Worm (Caenorhabditis elegans): ENCODE measurements around the gene C02B4.3.

C02B4.3 gene

ce11 chrX:12642952-12643351 is 16.7 kb downstream of the C02B4.3 start:
- TF ChIP-seq elt-2 (tag; optimal IDR thresholded peaks at IDR 0.05) (no peak), sox-4 (tag; optimal IDR thresholded peaks at IDR 0.05) (no peak), skn-1 (tag; optimal IDR thresholded peaks at IDR 0.05) (peak; percentile 10), C34B4.2 (tag; optimal IDR thresholded peaks at IDR 0.05) (no peak), mdl-1 (tag; optimal IDR thresholded peaks at IDR 0.05) (peak in 1 of 2 experiments; percentile 42), F16B12.6 (tag; optimal IDR thresholded peaks at IDR 0.05) (no peak), snu-23 (GFP tag; optimal IDR thresholded peaks at IDR 0.05) (peak; percentile 55), aha-1 (tag; optimal IDR thresholded peaks at IDR 0.05) (no peak), ceh-8 (GFP tag; optimal IDR thresholded peaks at IDR 0.05) (no peak), ama-1 (optimal IDR thresholded peaks at IDR 0.05) (no peak), tbx-2 (tag; optimal IDR thresholded peaks at IDR 0.05) (peak; percentile 25), lin-39 (tag; optimal IDR thresholded peaks at IDR 0.05) (no peak), lin-14 (GFP tag; optimal IDR thresholded peaks at IDR 0.05) (peak; percentile 80), ztf-4 (tag; optimal IDR thresholded peaks at IDR 0.05) (no peak), tlp-1 (tag; optimal IDR thresholded peaks at IDR 0.05) (no peak), nhr-85 (tag) (peak; percentile 65), nhr-19 (GFP tag; conservative IDR thresholded peaks at IDR 0.05) (no peak), elt-3 (tag; optimal IDR thresholded peaks at IDR 0.05) (no peak), egl-13 (tag; optimal IDR thresholded peaks at IDR 0.05) (no peak), fkh-10 (GFP tag; optimal IDR thresholded peaks at IDR 0.05) (no peak), mep-1 (tag; optimal IDR thresholded peaks at IDR 0.05) (peak; percentile 34), efl-1 (optimal IDR thresholded peaks at IDR 0.05) (no peak), efl-1 (GFP tag; optimal IDR thresholded peaks at IDR 0.05 in 1 of 2) (no peak), ceh-90 (tag; optimal IDR thresholded peaks at IDR 0.05) (no peak), swsn-7 (tag; optimal IDR thresholded peaks at IDR 0.05) (no peak), ces-1 (GFP tag; optimal IDR thresholded peaks at IDR 0.05) (no peak), ceh-63 (GFP tag; optimal IDR thresholded peaks at IDR 0.05) (no peak), blmp-1 (tag; optimal IDR thresholded peaks at IDR 0.05) (no peak), mab-9 (GFP tag; IDR thresholded peaks at IDR 0.05) (no peak), zag-1 (tag; optimal IDR thresholded peaks at IDR 0.05) (no peak), unc-30 (tag; optimal IDR thresholded peaks at IDR 0.05) (no peak), rnt-1 (tag; optimal IDR thresholded peaks at IDR 0.05) (no peak), nhr-90 (tag; optimal IDR thresholded peaks at IDR 0.05; ENCODE audit: poor library complexity) (no peak), lsy-2 (tag; optimal IDR thresholded peaks at IDR 0.05) (peak in 1 of 2 experiments; percentile 33), zip-4 (GFP tag; optimal IDR thresholded peaks at IDR 0.05) (no peak), ceh-82 (tag; optimal IDR thresholded peaks at IDR 0.05) (no peak), fos-1 (tag; optimal IDR thresholded peaks at IDR 0.05) (no peak), pqm-1 (tag; optimal IDR thresholded peaks at IDR 0.05) (no peak), unc-62 (GFP tag; optimal IDR thresholded peaks at IDR 0.05) (no peak), hlh-17 (GFP tag; optimal IDR thresholded peaks at IDR 0.05; ENCODE audit: borderline replicate concordance) (no peak), nhr-28 (tag; optimal IDR thresholded peaks at IDR 0.05) (no peak), unc-98 (GFP tag; IDR thresholded peaks at IDR 0.05) (no peak), Y116A8C.19 (tag; optimal IDR thresholded peaks at IDR 0.05; ENCODE audit: borderline replicate concordance) (no peak), nhr-20 (tag; optimal IDR thresholded peaks at IDR 0.05) (peak; percentile 43), dpl-1 (GFP tag; optimal IDR thresholded peaks at IDR 0.05) (no peak), ceh-88 (GFP tag; IDR thresholded peaks at IDR 0.05) (no peak), sup-37 (GFP tag; optimal IDR thresholded peaks at IDR 0.05) (no peak), isw-1 (GFP tag; IDR thresholded peaks at IDR 0.05) (no peak), xbp-1 (tag; optimal IDR thresholded peaks at IDR 0.05) (no peak), vab-15 (tag; optimal IDR thresholded peaks at IDR 0.05) (no peak), jun-1 (tag; optimal IDR thresholded peaks at IDR 0.05) (no peak), lin-35 (GFP tag; optimal IDR thresholded peaks at IDR 0.05) (no peak), pag-3 (tag; optimal IDR thresholded peaks at IDR 0.05; ENCODE audit: borderline replicate concordance, insufficient read depth) (no peak), nhr-84 (tag; optimal IDR thresholded peaks at IDR 0.05) (no peak)
